Worm (Caenorhabditis elegans) whole organism, midembryonic: ENCODE data around the gene ZK829.1.

ENCODE experiments used
- T22C8.4 ChIP-seq: fragments of 200-800 bp; sonication (Bioruptor generic); IDR thresholded peaks from 2 replicates; pipeline ENCODE4 v1.3.6; 2022; ENCODE audit warnings: missing genetic modification characterization, missing compliant biosample characterization
- cog-1 ChIP-seq: sonication (generic microtip); optimal IDR thresholded peaks from 2 replicates; lab custom pipeline; 2016; ENCODE audit warnings: missing genetic modification characterization, missing compliant biosample characterization
- flt-1 ChIP-seq: fragments of 200-800 bp; sonication (Bioruptor generic); IDR thresholded peaks from 2 replicates; pipeline ENCODE4 v1.3.6; 2022; ENCODE audit warnings: missing genetic modification characterization, missing compliant biosample characterization
- klf-2 ChIP-seq: fragments of 200-800 bp; sonication (Bioruptor generic); conservative IDR thresholded peaks from 2 replicates; pipeline ENCODE4 v1.3.6; 2022; ENCODE audit warnings: missing genetic modification reagents, missing genetic modification characterization, missing compliant biosample characterization
- med-1 ChIP-seq: sonication (generic microtip); optimal IDR thresholded peaks from 2 replicates; lab custom pipeline; 2017; ENCODE audit warnings: missing genetic modification characterization, mild to moderate bottlenecking, missing compliant biosample characterization, antibody characterized with exemption, missing genetic modification reagents; ENCODE audit not compliant: insufficient read depth
- ref-1 ChIP-seq: fragments of 200-800 bp; sonication (Bioruptor generic); conservative IDR thresholded peaks from 2 replicates; pipeline ENCODE4 v1.3.6; 2022; ENCODE audit warnings: missing genetic modification reagents, missing genetic modification characterization, missing compliant biosample characterization
- tab-1 ChIP-seq: fragments of 200-800 bp; sonication (Bioruptor generic); IDR thresholded peaks from 2 replicates; pipeline ENCODE4 v1.3.6; 2022; ENCODE audit warnings: missing genetic modification characterization, missing compliant biosample characterization
- ztf-23 ChIP-seq: fragments of 200-800 bp; sonication (Bioruptor generic); IDR thresholded peaks from 2 replicates; pipeline ENCODE4 v1.3.6; 2022; ENCODE audit warnings: missing genetic modification reagents, missing genetic modification characterization, missing compliant biosample characterization
- ztf-29 ChIP-seq: fragments of 200-800 bp; sonication (Bioruptor generic); IDR thresholded peaks from 2 replicates; pipeline ENCODE4 v1.3.6; 2022; ENCODE audit warnings: missing genetic modification reagents, missing genetic modification characterization, missing compliant biosample characterization

The ZK829.1 gene

ce11 chrIV:11913295-11913940, 28.8 kb downstream of the ZK829.1 start:
- TF ChIP-seq T22C8.4 (GFP tag; lab: Robert Waterston, UW) = no peak
- no peak for TF ChIP-seq flt-1 (GFP tag; lab: Robert Waterston, UW)
- no peak for TF ChIP-seq ztf-23 (GFP tag; lab: Robert Waterston, UW)
- no peak for TF ChIP-seq cog-1
- no peak for TF ChIP-seq med-1 (GFP tag; lab: Kevin White, UChicago)
- TF ChIP-seq ref-1 = no peak
- no peak for TF ChIP-seq tab-1
- TF ChIP-seq ztf-29 (GFP tag; lab: Robert Waterston, UW) = no peak
- no peak for TF ChIP-seq klf-2 (GFP tag; lab: Robert Waterston, UW)

ce11 chrIV:11911723-11912122, 30.5 kb downstream of the ZK829.1 start, which contains the start of gene VZK822L.2:
TSS of gene VZK822L.2 (plus strand) at chrIV:11912023.
- TF ChIP-seq cog-1 (no peak), klf-2 (GFP tag; lab: Robert Waterston, UW) (no peak), T22C8.4 (GFP tag; lab: Robert Waterston, UW) (no peak), ztf-29 (GFP tag; lab: Robert Waterston, UW) (no peak), tab-1 (no peak), med-1 (GFP tag; lab: Kevin White, UChicago) (no peak), flt-1 (GFP tag; lab: Robert Waterston, UW) (no peak), ztf-23 (GFP tag; lab: Robert Waterston, UW) (no peak), ref-1 (no peak)

ce11 chrIV:11908733-11909132, 33.5 kb downstream of the ZK829.1 start:
- TF ChIP-seq ref-1 = no peak
- no peak for TF ChIP-seq ztf-29 (GFP tag; lab: Robert Waterston, UW)
- TF ChIP-seq flt-1 (GFP tag; lab: Robert Waterston, UW) = no peak
- TF ChIP-seq T22C8.4 (GFP tag; lab: Robert Waterston, UW) = no peak
- TF ChIP-seq med-1 (GFP tag; lab: Kevin White, UChicago) = no peak
- no peak for TF ChIP-seq cog-1
- no peak for TF ChIP-seq klf-2 (GFP tag; lab: Robert Waterston, UW)
- no peak for TF ChIP-seq ztf-23 (GFP tag; lab: Robert Waterston, UW)
- no peak for TF ChIP-seq tab-1

ce11 chrIV:11903676-11904075, 38.5 kb downstream of the ZK829.1 start:
- no peak for TF ChIP-seq klf-2 (GFP tag; lab: Robert Waterston, UW)
- TF ChIP-seq T22C8.4 (GFP tag; lab: Robert Waterston, UW) = no peak
- no peak for TF ChIP-seq ztf-23 (GFP tag; lab: Robert Waterston, UW)
- TF ChIP-seq ref-1 = no peak
- no peak for TF ChIP-seq flt-1 (GFP tag; lab: Robert Waterston, UW)
- TF ChIP-seq med-1 (GFP tag; lab: Kevin White, UChicago) = no peak
- TF ChIP-seq tab-1 = no peak
- no peak for TF ChIP-seq cog-1
- TF ChIP-seq ztf-29 (GFP tag; lab: Robert Waterston, UW) = no peak

DNA sequence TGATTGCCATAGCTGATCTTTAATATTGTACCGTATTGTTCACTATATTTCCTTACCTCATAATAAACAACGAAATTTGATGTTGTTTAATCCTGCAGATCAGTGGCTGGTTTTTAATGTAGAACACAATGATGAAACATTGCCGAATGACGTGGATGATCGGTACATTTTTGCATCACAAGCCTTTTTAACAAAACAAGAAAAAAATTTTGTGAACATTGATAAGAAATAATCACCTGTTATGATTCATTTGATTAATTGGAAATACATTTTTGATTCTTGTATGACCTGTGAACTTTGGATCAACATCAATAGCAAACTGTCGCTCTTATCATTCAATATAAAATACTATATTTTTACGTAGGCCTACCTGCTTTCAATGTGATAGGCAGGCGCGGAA, 39.4 kb downstream of the ZK829.1 start:
- no peak for TF ChIP-seq tab-1
- TF ChIP-seq cog-1 = no peak
- no peak for TF ChIP-seq klf-2 (GFP tag; lab: Robert Waterston, UW)
- no peak for TF ChIP-seq T22C8.4 (GFP tag; lab: Robert Waterston, UW)
- no peak for TF ChIP-seq ref-1
- TF ChIP-seq ztf-23 (GFP tag; lab: Robert Waterston, UW) = no peak
- TF ChIP-seq flt-1 (GFP tag; lab: Robert Waterston, UW) = no peak
- TF ChIP-seq ztf-29 (GFP tag; lab: Robert Waterston, UW) = no peak
- no peak for TF ChIP-seq med-1 (GFP tag; lab: Kevin White, UChicago)

DNA sequence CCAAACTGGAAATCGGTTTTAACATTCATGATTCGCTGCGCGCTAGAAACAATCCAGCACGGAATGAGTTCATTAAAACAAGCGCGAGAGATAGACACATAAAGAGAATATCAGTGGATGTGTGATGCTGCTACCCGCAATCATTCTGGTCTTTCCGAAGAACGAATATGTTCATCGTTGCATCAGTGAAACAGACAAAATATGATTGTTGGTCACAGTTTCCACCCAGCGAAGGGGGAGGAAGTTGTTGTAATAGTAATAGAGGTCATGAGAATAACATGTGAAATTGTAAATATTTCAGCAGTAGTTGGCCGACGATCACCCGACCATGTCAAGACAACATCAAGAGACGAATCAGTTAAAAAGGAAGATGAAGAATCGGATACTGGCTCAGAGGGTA, 41.0 kb downstream of the ZK829.1 start:
- no peak for TF ChIP-seq T22C8.4 (GFP tag; lab: Robert Waterston, UW)
- TF ChIP-seq tab-1 = no peak
- no peak for TF ChIP-seq klf-2 (GFP tag; lab: Robert Waterston, UW)
- no peak for TF ChIP-seq ztf-23 (GFP tag; lab: Robert Waterston, UW)

- TF ChIP-seq med-1 (GFP tag; lab: Kevin White, UChicago) = no peak
- no peak for TF ChIP-seq ztf-23 (GFP tag; lab: Robert Waterston, UW)
- TF ChIP-seq T22C8.4 (GFP tag; lab: Robert Waterston, UW) = no peak
- TF ChIP-seq klf-2 (GFP tag; lab: Robert Waterston, UW) = no peak
- no peak for TF ChIP-seq ztf-29 (GFP tag; lab: Robert Waterston, UW)
- TF ChIP-seq cog-1 = no peak
- no peak for TF ChIP-seq tab-1
- TF ChIP-seq ref-1 = no peak
- no peak for TF ChIP-seq flt-1 (GFP tag; lab: Robert Waterston, UW)
These were observed 41.8 kb downstream of the ZK829.1 start for ce11 chrIV:11900399-11900798.

ce11 chrIV:11899358-11899757, 42.9 kb downstream of the ZK829.1 start, which contains the start of gene nhr-43:
TSS of gene nhr-43 (plus strand) at chrIV:11899590.
- TF ChIP-seq ref-1 (no peak), klf-2 (GFP tag; lab: Robert Waterston, UW) (no peak), ztf-23 (GFP tag; lab: Robert Waterston, UW) (no peak), med-1 (GFP tag; lab: Kevin White, UChicago) (no peak), T22C8.4 (GFP tag; lab: Robert Waterston, UW) (no peak), ztf-29 (GFP tag; lab: Robert Waterston, UW) (no peak), flt-1 (GFP tag; lab: Robert Waterston, UW) (no peak), cog-1 (no peak)

- TF ChIP-seq klf-2 (GFP tag; lab: Robert Waterston, UW) = no peak
These were observed 44.5 kb downstream of the ZK829.1 start for ce11 chrIV:11897710-11898109.

DNA sequence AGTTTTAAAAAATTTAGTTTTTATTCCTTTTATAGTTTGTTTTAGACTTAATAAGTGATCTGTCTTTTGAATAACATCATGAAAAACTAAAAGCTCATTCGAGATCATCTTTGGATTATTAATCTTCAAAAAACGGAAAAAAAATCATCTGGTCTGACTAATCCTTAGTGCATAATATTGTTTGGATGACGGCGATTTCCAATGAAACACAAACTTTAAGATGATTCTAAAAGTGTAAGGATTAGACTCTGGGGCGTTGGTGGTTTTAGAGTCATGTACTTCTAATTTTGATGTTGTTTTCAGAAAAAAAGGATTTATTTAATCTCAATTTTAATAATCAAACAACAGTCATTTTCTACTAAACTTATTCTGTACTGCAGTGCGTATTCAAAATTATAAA, 48.9 kb downstream of the ZK829.1 start:
- TF ChIP-seq ztf-23 (GFP tag; lab: Robert Waterston, UW) = no peak
- TF ChIP-seq flt-1 (GFP tag; lab: Robert Waterston, UW) = no peak
- no peak for TF ChIP-seq tab-1
- no peak for TF ChIP-seq cog-1
- TF ChIP-seq med-1 (GFP tag; lab: Kevin White, UChicago) = no peak
- no peak for TF ChIP-seq T22C8.4 (GFP tag; lab: Robert Waterston, UW)
- no peak for TF ChIP-seq ztf-29 (GFP tag; lab: Robert Waterston, UW)
- no peak for TF ChIP-seq ref-1
- TF ChIP-seq klf-2 (GFP tag; lab: Robert Waterston, UW) = no peak
